Worm (Caenorhabditis elegans) whole organism, L2 larva: ENCODE measurements around the gene Y48E1C.2.

Source experiments
- F13H6.1 ChIP-seq: sonication (generic microtip); optimal IDR thresholded peaks from 2 replicates; lab custom pipeline; 2016; ENCODE audit warnings: missing genetic modification characterization, missing compliant biosample characterization
- R02D3.7 ChIP-seq: fragments of 150-350 bp; optimal IDR thresholded peaks from 2 replicates; lab custom pipeline; 2014; ENCODE audit warnings: missing biosample characterization, missing genetic modification characterization
- Y55F3AM.14 ChIP-seq: fragments of 200-800 bp; sonication (Bioruptor generic); optimal IDR thresholded peaks from 2 replicates; lab custom pipeline; 2018; ENCODE audit warnings: mild to moderate bottlenecking, missing genetic modification characterization, missing compliant biosample characterization
- ZK546.5 ChIP-seq: sonication (generic microtip); optimal IDR thresholded peaks from 2 replicates; lab custom pipeline; 2017; ENCODE audit warnings: missing biosample characterization, missing genetic modification characterization
- alr-1 ChIP-seq: fragments of 150-350 bp; optimal IDR thresholded peaks from 2 replicates; lab custom pipeline; 2014; ENCODE audit warnings: missing biosample characterization, missing genetic modification characterization
- aly-2 ChIP-seq: fragments of 150-350 bp; optimal IDR thresholded peaks from 2 replicates; lab custom pipeline; 2014; ENCODE audit warnings: missing biosample characterization, missing genetic modification characterization
- blmp-1 ChIP-seq: sonication (generic microtip); optimal IDR thresholded peaks from 2 replicates; lab custom pipeline; 2017; ENCODE audit warnings: missing genetic modification characterization, mild to moderate bottlenecking, missing compliant biosample characterization, antibody characterized with exemption, moderate library complexity; ENCODE audit not compliant: insufficient read depth
- ceh-16 ChIP-seq: fragments of 150-350 bp; optimal IDR thresholded peaks from 2 replicates; lab custom pipeline; 2014; ENCODE audit warnings: missing biosample characterization, missing genetic modification characterization
- ceh-82 ChIP-seq: fragments of 150-350 bp; optimal IDR thresholded peaks from 2 replicates; lab custom pipeline; 2014; ENCODE audit warnings: missing biosample characterization, missing genetic modification characterization
- crh-2 ChIP-seq: sonication (generic microtip); optimal IDR thresholded peaks from 2 replicates; lab custom pipeline; 2017; ENCODE audit warnings: missing biosample characterization, missing genetic modification characterization
- dmd-4 ChIP-seq: sonication (generic microtip); optimal IDR thresholded peaks from 2 replicates; lab custom pipeline; 2017; ENCODE audit warnings: missing biosample characterization, missing genetic modification characterization
- egl-27 ChIP-seq: sonication (generic microtip); optimal IDR thresholded peaks from 3 replicates; lab custom pipeline; 2017; ENCODE audit warnings: missing biosample characterization, missing genetic modification reagents, missing genetic modification characterization
- fos-1 ChIP-seq: fragments of 150-350 bp; optimal IDR thresholded peaks from 2 replicates; lab custom pipeline; 2014; ENCODE audit warnings: missing biosample characterization, missing genetic modification characterization
- gmeb-1 ChIP-seq: fragments of 150-350 bp; optimal IDR thresholded peaks from 2 replicates; lab custom pipeline; 2014; ENCODE audit warnings: missing biosample characterization, missing genetic modification characterization
- lin-39 ChIP-seq: fragments of 150-350 bp; optimal IDR thresholded peaks from 2 replicates; lab custom pipeline; 2014; ENCODE audit warnings: missing biosample characterization, missing genetic modification reagents, missing genetic modification characterization
- mab-5 ChIP-seq: fragments of 150-350 bp; optimal IDR thresholded peaks from 2 replicates; lab custom pipeline; 2014; ENCODE audit warnings: missing biosample characterization, missing genetic modification characterization
- mbf-1 ChIP-seq: sonication (generic microtip); optimal IDR thresholded peaks from 2 replicates; lab custom pipeline; 2017; ENCODE audit warnings: missing biosample characterization, missing genetic modification characterization
- mdl-1 ChIP-seq, 2 experiments: fragments of 150-350 bp in 1 of 2; sonication (generic microtip) in 1 of 2; optimal IDR thresholded peaks; 2 replicates each; lab custom pipeline; 2017; ENCODE audit warnings: missing biosample characterization in 2 of 2, missing genetic modification characterization in 2 of 2
- nhr-10 ChIP-seq: sonication (generic microtip); optimal IDR thresholded peaks from 2 replicates; lab custom pipeline; 2017; ENCODE audit warnings: missing biosample characterization, missing genetic modification characterization
- nhr-11 ChIP-seq: fragments of 150-350 bp; optimal IDR thresholded peaks from 2 replicates; lab custom pipeline; 2014; ENCODE audit warnings: missing biosample characterization, missing genetic modification characterization
- nhr-129 ChIP-seq: fragments of 150-350 bp; optimal IDR thresholded peaks from 2 replicates; lab custom pipeline; 2014; ENCODE audit warnings: missing biosample characterization, missing genetic modification characterization
- nhr-21 ChIP-seq: fragments of 150-350 bp; optimal IDR thresholded peaks from 2 replicates; lab custom pipeline; 2014; ENCODE audit warnings: missing biosample characterization, missing genetic modification characterization
- nhr-23 ChIP-seq: fragments of 150-350 bp; optimal IDR thresholded peaks from 2 replicates; lab custom pipeline; 2014; ENCODE audit warnings: missing biosample characterization, missing genetic modification reagents, missing genetic modification characterization
- nhr-237 ChIP-seq: fragments of 150-350 bp; optimal IDR thresholded peaks from 2 replicates; lab custom pipeline; 2014; ENCODE audit warnings: missing biosample characterization, missing genetic modification characterization
- nhr-25 ChIP-seq: fragments of 150-350 bp; sonication (generic microtip); optimal IDR thresholded peaks from 3 replicates; lab custom pipeline; 2014; ENCODE audit warnings: missing biosample characterization, missing genetic modification characterization
- nhr-6 ChIP-seq: fragments of 150-350 bp; optimal IDR thresholded peaks from 2 replicates; lab custom pipeline; 2014; ENCODE audit warnings: missing biosample characterization, missing genetic modification characterization
- nhr-77 ChIP-seq: fragments of 150-350 bp; optimal IDR thresholded peaks from 2 replicates; lab custom pipeline; 2014; ENCODE audit warnings: missing biosample characterization, missing genetic modification characterization
- sem-4 ChIP-seq: fragments of 150-350 bp; optimal IDR thresholded peaks from 2 replicates; lab custom pipeline; 2014; ENCODE audit warnings: missing biosample characterization, missing genetic modification reagents, missing genetic modification characterization
- skn-1 ChIP-seq: sonication (generic microtip); optimal IDR thresholded peaks from 2 replicates; lab custom pipeline; 2017; ENCODE audit warnings: missing biosample characterization, missing genetic modification characterization
- sma-3 ChIP-seq: sonication (generic microtip); optimal IDR thresholded peaks from 2 replicates; lab custom pipeline; 2016; ENCODE audit warnings: missing genetic modification reagents, missing genetic modification characterization, missing compliant biosample characterization
- snpc-4 ChIP-seq: fragments of 150-350 bp; optimal IDR thresholded peaks from 2 replicates; lab custom pipeline; 2014; ENCODE audit warnings: missing biosample characterization, missing genetic modification characterization
- unc-39 ChIP-seq: fragments of 150-350 bp; optimal IDR thresholded peaks from 2 replicates; lab custom pipeline; 2014; ENCODE audit warnings: missing biosample characterization, missing genetic modification characterization
- unc-55 ChIP-seq: fragments of 150-350 bp; sonication (generic microtip); optimal IDR thresholded peaks from 3 replicates; lab custom pipeline; 2014; ENCODE audit warnings: missing biosample characterization, missing genetic modification reagents, missing genetic modification characterization
- unc-62 ChIP-seq: fragments of 150-350 bp; optimal IDR thresholded peaks from 2 replicates; lab custom pipeline; 2014; ENCODE audit warnings: missing biosample characterization, missing genetic modification reagents, missing genetic modification characterization
- zag-1 ChIP-seq: fragments of 150-350 bp; optimal IDR thresholded peaks from 2 replicates; lab custom pipeline; 2014; ENCODE audit warnings: missing biosample characterization, missing genetic modification characterization
- ztf-1 ChIP-seq: fragments of 200-800 bp; sonication (Bioruptor generic); conservative IDR thresholded peaks from 2 replicates; pipeline ENCODE4 v1.3.6; 2022; ENCODE audit warnings: missing genetic modification characterization, missing compliant biosample characterization
- ztf-11 ChIP-seq: sonication (generic microtip); optimal IDR thresholded peaks from 2 replicates; lab custom pipeline; 2017; ENCODE audit warnings: missing biosample characterization, missing genetic modification characterization
- ztf-4 ChIP-seq: fragments of 150-350 bp; optimal IDR thresholded peaks from 2 replicates; lab custom pipeline; 2014; ENCODE audit warnings: missing biosample characterization, missing genetic modification characterization

Y48E1C.2 gene

DNA sequence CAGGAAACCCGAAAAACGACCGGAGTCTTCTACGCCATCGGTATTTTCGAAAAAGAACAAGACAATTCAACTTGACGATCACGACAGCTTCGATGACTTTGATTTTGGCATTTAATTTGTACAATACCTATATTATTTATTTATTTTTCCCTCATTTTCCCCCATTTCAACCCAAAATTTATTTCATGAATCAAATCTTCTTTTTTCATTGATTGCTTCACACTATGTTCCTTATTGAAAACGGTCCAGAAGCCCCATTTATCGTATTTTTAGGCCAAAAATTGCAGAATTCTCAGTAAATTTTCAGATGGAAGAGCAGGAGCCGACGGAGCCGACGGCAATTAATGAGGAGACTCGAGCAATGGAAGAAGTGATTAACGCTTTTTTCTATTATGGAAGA lies at the start of gene Y48E1C.2:
Y48E1C.2 (plus strand) TSS at position 301 of the 400 bp plus-strand sequence.
- TF ChIP-seq ztf-1 (no peak), nhr-6 (no peak), unc-62 (GFP tag; lab: Kevin White, UChicago) (no peak), mab-5 (tag; lab: Kevin White, UChicago) (no peak), sem-4 (tag; lab: Kevin White, UChicago) (no peak), blmp-1 (tag; lab: Kevin White, UChicago) (no peak), dmd-4 (no peak), nhr-129 (no peak), Y55F3AM.14 (GFP tag; lab: Kevin White, UChicago) (no peak), nhr-11 (no peak), ceh-16 (tag; lab: Kevin White, UChicago) (no peak)

ce11 chrII:13376112-13376511 lies 48.2 kb upstream of the Y48E1C.2 start, which contains the start of gene Y48C3A.12:
Gene Y48C3A.12 (plus strand): TSS chrII:13376412.
- TF ChIP-seq sem-4 (tag; lab: Kevin White, UChicago): no peak
- TF ChIP-seq gmeb-1 (tag; lab: Kevin White, UChicago): no peak
- no peak for TF ChIP-seq nhr-77 (tag; lab: Kevin White, UChicago)
- TF ChIP-seq ztf-4: no peak
- no peak for TF ChIP-seq aly-2 (tag; lab: Kevin White, UChicago)
- TF ChIP-seq unc-55 (GFP tag; lab: Kevin White, UChicago): no peak
- no peak for TF ChIP-seq crh-2 (tag; lab: Kevin White, UChicago)
- no peak for TF ChIP-seq unc-39
- no peak for TF ChIP-seq ztf-11
- TF ChIP-seq egl-27: no peak
- TF ChIP-seq zag-1 (tag; lab: Kevin White, UChicago): no peak
- TF ChIP-seq ceh-16 (tag; lab: Kevin White, UChicago): no peak
- TF ChIP-seq lin-39 (tag; lab: Kevin White, UChicago): no peak
- no peak for TF ChIP-seq fos-1 (tag; lab: Kevin White, UChicago)
- TF ChIP-seq R02D3.7: no peak
- TF ChIP-seq F13H6.1: no peak
- TF ChIP-seq nhr-25 (tag; lab: Kevin White, UChicago): no peak
- no peak for TF ChIP-seq skn-1 (tag; lab: Kevin White, UChicago)

DNA sequence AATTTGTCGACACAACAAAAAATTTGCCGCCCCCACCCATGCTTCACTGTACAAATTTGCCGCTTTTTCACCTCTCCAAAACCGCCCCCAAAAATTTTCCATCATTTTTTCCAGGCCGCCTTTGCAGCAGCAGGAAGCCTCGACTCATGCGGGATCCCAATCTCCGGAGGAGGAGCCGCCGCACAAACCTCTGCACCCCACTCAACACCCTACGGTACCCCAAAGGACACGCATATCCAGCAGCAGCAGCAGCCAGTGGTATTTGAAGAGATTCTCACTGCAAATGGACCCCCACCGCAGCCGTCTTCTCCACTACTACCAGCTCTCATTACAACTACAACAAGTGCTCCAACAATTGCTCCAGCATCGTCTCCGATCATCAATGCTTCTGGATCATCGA lies 41.3 kb upstream of the Y48E1C.2 start:
- TF ChIP-seq ZK546.5 (tag; lab: Kevin White, UChicago) (no peak), nhr-77 (tag; lab: Kevin White, UChicago) (no peak), nhr-23 (tag; lab: Kevin White, UChicago) (no peak), unc-62 (GFP tag; lab: Kevin White, UChicago) (no peak), sma-3 (no peak)

DNA sequence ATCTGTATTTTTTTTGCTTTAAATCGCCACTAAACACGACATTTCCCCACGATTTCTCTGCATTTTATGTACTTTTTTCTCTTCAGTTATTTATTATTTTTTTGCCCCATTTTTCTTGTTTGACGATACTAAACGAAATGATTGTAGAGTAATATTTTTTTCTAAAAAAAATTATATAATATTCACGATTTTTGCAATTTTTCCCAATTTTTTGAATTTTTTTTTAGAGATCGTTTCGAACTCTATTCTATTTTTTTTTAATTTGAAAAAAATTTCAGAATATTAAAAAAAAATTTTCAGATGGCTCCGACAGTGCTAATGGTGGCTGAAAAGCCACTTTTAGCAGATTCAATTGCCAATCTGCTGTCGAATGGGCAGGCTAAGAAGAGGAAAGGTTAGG lies 34.9 kb upstream of the Y48E1C.2 start, which contains the start of gene Y48C3A.14:
Y48C3A.14 (plus strand) TSS at position 301 of the 400 bp plus-strand sequence.
- TF ChIP-seq sem-4 (tag; lab: Kevin White, UChicago): no peak
- TF ChIP-seq, all 48 proteins: peak for 0

DNA sequence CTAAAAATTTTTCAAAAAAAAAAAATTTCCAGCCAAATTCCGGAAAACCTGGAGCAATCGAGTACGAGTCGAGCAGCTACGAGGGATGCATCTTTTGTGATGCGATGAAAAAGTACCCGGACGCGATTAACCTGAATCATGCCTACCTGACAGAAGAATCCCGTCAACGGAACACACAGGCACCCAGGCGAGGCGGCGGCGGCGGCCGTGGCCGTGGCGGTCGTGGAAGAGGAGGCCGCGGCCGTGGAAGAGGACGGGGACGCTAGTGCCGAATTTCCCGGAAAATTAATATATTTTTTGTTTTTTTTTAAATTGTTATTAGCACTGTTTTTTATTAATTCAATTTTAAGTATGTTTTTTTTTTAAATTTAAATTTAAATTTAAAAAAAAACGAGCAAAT lies 22.8 kb upstream of the Y48E1C.2 start:
- no peak for TF ChIP-seq F13H6.1
- TF ChIP-seq ceh-82 (tag; lab: Kevin White, UChicago): no peak
- TF ChIP-seq nhr-21 (tag; lab: Kevin White, UChicago): no peak
- no peak for TF ChIP-seq skn-1 (tag; lab: Kevin White, UChicago)
- TF ChIP-seq mdl-1 (tag; optimal IDR thresholded peaks at IDR 0.05; lab: Kevin White, UChicago): no peak
- TF ChIP-seq nhr-10: no peak
- no peak for TF ChIP-seq ztf-1
- no peak for TF ChIP-seq lin-39 (tag; lab: Kevin White, UChicago)
- no peak for TF ChIP-seq alr-1
- no peak for TF ChIP-seq gmeb-1 (tag; lab: Kevin White, UChicago)
- no peak for TF ChIP-seq nhr-129
- no peak for TF ChIP-seq nhr-23 (tag; lab: Kevin White, UChicago)
- no peak for TF ChIP-seq sem-4 (tag; lab: Kevin White, UChicago)
- no peak for TF ChIP-seq snpc-4 (tag; lab: Kevin White, UChicago)
- TF ChIP-seq Y55F3AM.14 (GFP tag; lab: Kevin White, UChicago): no peak
- TF ChIP-seq nhr-237 (tag; lab: Kevin White, UChicago): no peak
- TF ChIP-seq unc-39: no peak
- TF ChIP-seq mbf-1 (tag; lab: Kevin White, UChicago): no peak
